Worm (Caenorhabditis elegans) whole organism, mixed stage, embryonic: ENCODE measurements around the gene T14G10.8.

Experiments used
- M03D4.4 ChIP-seq: sonication (generic microtip); optimal IDR thresholded peaks from 2 replicates; lab custom pipeline; 2017; ENCODE audit warnings: mild to moderate bottlenecking, missing genetic modification characterization, missing compliant biosample characterization
- bed-3 ChIP-seq: fragments of 200-800 bp; sonication (Bioruptor generic); optimal IDR thresholded peaks from 3 replicates; lab custom pipeline; 2018; ENCODE audit warnings: mild to moderate bottlenecking, missing genetic modification characterization, moderate library complexity, missing compliant biosample characterization
- blmp-1 ChIP-seq: fragments of 150-350 bp; optimal IDR thresholded peaks from 2 replicates; lab custom pipeline; 2014; ENCODE audit warnings: missing biosample characterization, missing genetic modification characterization
- ceh-39 ChIP-seq: fragments of 150-350 bp; optimal IDR thresholded peaks from 2 replicates; lab custom pipeline; 2014; ENCODE audit warnings: missing biosample characterization, missing genetic modification characterization
- ceh-43 ChIP-seq: fragments of 200-800 bp; sonication (Bioruptor generic); optimal IDR thresholded peaks from 2 replicates; lab custom pipeline; 2018; ENCODE audit warnings: mild to moderate bottlenecking, missing genetic modification characterization, moderate library complexity, missing compliant biosample characterization
- ceh-83 ChIP-seq: fragments of 200-800 bp; sonication (Bioruptor generic); optimal IDR thresholded peaks from 2 replicates; lab custom pipeline; 2018; ENCODE audit warnings: mild to moderate bottlenecking, missing genetic modification characterization, missing compliant biosample characterization
- cnd-1 ChIP-seq: fragments of 200-800 bp; sonication (Bioruptor generic); optimal IDR thresholded peaks from 2 replicates; lab custom pipeline; 2018; ENCODE audit warnings: mild to moderate bottlenecking, missing genetic modification characterization, missing compliant biosample characterization
- drap-1 ChIP-seq: fragments of 200-800 bp; sonication (Bioruptor generic); optimal IDR thresholded peaks from 3 replicates; lab custom pipeline; 2018; ENCODE audit warnings: mild to moderate bottlenecking, missing genetic modification characterization, missing compliant biosample characterization
- elt-1 ChIP-seq: sonication (generic microtip); optimal IDR thresholded peaks from 2 replicates; lab custom pipeline; 2017; ENCODE audit warnings: missing genetic modification characterization, mild to moderate bottlenecking, missing compliant biosample characterization, antibody characterized with exemption, moderate library complexity, borderline replicate concordance; ENCODE audit not compliant: insufficient read depth
- elt-3 ChIP-seq: fragments of 150-350 bp; optimal IDR thresholded peaks from 2 replicates; lab custom pipeline; 2014; ENCODE audit warnings: missing biosample characterization, missing genetic modification characterization
- ham-2 ChIP-seq: fragments of 200-800 bp; sonication (Bioruptor generic); optimal IDR thresholded peaks from 2 replicates; lab custom pipeline; 2018; ENCODE audit warnings: mild to moderate bottlenecking, missing genetic modification characterization, missing compliant biosample characterization
- hlh-1 ChIP-seq: fragments of 150-350 bp; optimal IDR thresholded peaks from 2 replicates; lab custom pipeline; 2014; ENCODE audit warnings: missing biosample characterization, missing genetic modification reagents, missing genetic modification characterization
- lin-13 ChIP-seq: fragments of 150-350 bp; optimal IDR thresholded peaks from 2 replicates; lab custom pipeline; 2014; ENCODE audit warnings: missing biosample characterization, missing genetic modification characterization
- lin-32 ChIP-seq: fragments of 200-800 bp; sonication (Bioruptor generic); optimal IDR thresholded peaks from 2 replicates; lab custom pipeline; 2018; ENCODE audit warnings: mild to moderate bottlenecking, missing genetic modification characterization, missing compliant biosample characterization
- lsy-2 ChIP-seq: fragments of 150-350 bp; optimal IDR thresholded peaks from 2 replicates; lab custom pipeline; 2014; ENCODE audit warnings: missing biosample characterization, missing genetic modification characterization
- mab-5 ChIP-seq: fragments of 150-350 bp; optimal IDR thresholded peaks from 2 replicates; lab custom pipeline; 2014; ENCODE audit warnings: missing biosample characterization, missing genetic modification characterization
- mep-1 ChIP-seq: fragments of 150-350 bp; optimal IDR thresholded peaks from 2 replicates; lab custom pipeline; 2017; ENCODE audit warnings: missing biosample characterization, missing genetic modification reagents, missing genetic modification characterization, inconsistent platforms
- mls-2 ChIP-seq: sonication (generic microtip); optimal IDR thresholded peaks from 2 replicates; lab custom pipeline; 2016; ENCODE audit warnings: mild to moderate bottlenecking, missing genetic modification characterization, moderate library complexity, missing compliant biosample characterization
- nhr-12 ChIP-seq: fragments of 150-350 bp; optimal IDR thresholded peaks from 2 replicates; lab custom pipeline; 2014; ENCODE audit warnings: missing biosample characterization, missing genetic modification characterization
- nhr-2 ChIP-seq: fragments of 150-350 bp; optimal IDR thresholded peaks from 2 replicates; lab custom pipeline; 2014; ENCODE audit warnings: missing biosample characterization, missing genetic modification characterization
- nhr-237 ChIP-seq: fragments of 150-350 bp; optimal IDR thresholded peaks from 2 replicates; lab custom pipeline; 2014; ENCODE audit warnings: missing biosample characterization, missing genetic modification characterization
- nhr-28 ChIP-seq: fragments of 150-350 bp; optimal IDR thresholded peaks from 2 replicates; lab custom pipeline; 2014; ENCODE audit warnings: missing biosample characterization, missing genetic modification characterization
- pha-4 ChIP-seq: fragments of 150-350 bp; optimal IDR thresholded peaks from 2 replicates; lab custom pipeline; 2018; ENCODE audit warnings: missing biosample characterization, missing genetic modification reagents, missing genetic modification characterization
- sem-2 ChIP-seq: fragments of 200-800 bp; sonication (Bioruptor generic); optimal IDR thresholded peaks from 2 replicates; lab custom pipeline; 2018; ENCODE audit warnings: mild to moderate bottlenecking, missing genetic modification characterization, missing compliant biosample characterization
- snpc-4 ChIP-seq: fragments of 150-350 bp; optimal IDR thresholded peaks from 2 replicates; lab custom pipeline; 2014; ENCODE audit warnings: missing biosample characterization, missing genetic modification characterization
- tbx-8 ChIP-seq: fragments of 200-800 bp; sonication (Bioruptor generic); optimal IDR thresholded peaks from 2 replicates; lab custom pipeline; 2018; ENCODE audit warnings: mild to moderate bottlenecking, missing genetic modification characterization, moderate library complexity, missing compliant biosample characterization
- unc-39 ChIP-seq: fragments of 150-350 bp; optimal IDR thresholded peaks from 2 replicates; lab custom pipeline; 2014; ENCODE audit warnings: missing biosample characterization, missing genetic modification characterization
- unc-62 ChIP-seq: fragments of 150-350 bp; optimal IDR thresholded peaks from 2 replicates; lab custom pipeline; 2014; ENCODE audit warnings: missing biosample characterization, missing genetic modification reagents, missing genetic modification characterization
- zip-8 ChIP-seq: fragments of 150-350 bp; optimal IDR thresholded peaks from 2 replicates; lab custom pipeline; 2014; ENCODE audit warnings: missing biosample characterization, missing genetic modification characterization

The T14G10.8 gene

ce11 chrIV:10128446-10128845, 18.3 kb downstream of the T14G10.8 start:
- TF ChIP-seq ceh-43 (GFP tag; lab: Kevin White, UChicago) (no peak), lin-32 (GFP tag; lab: Kevin White, UChicago) (no peak), elt-3 (tag; lab: Kevin White, UChicago) (no peak)

DNA sequence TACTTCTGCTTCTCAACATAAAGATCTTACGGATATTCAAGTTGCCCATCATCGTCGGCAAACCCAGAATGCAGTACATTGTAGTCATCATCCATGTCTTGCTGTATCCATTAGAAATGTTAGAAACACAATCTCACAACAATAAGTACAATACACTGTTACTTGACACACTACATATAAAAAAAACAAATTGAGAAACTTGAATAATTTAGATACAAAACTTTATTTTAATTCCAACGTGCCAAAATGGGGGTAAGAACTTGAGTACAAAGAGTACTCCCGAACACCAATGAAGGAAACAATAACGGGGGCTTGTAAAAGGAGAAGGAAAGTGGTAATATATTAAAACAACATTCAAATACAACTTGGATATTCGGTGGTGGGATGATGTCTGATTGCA, 20.2 kb downstream of the T14G10.8 start, which contains the start of gene ctf-18:
ctf-18 (minus strand) TSS at position 101 of the 400 bp plus-strand sequence.
- TF ChIP-seq ham-2 (GFP tag; lab: Kevin White, UChicago) (no peak), cnd-1 (no peak), lin-13 (tag; lab: Kevin White, UChicago) (no peak), mls-2 (tag; lab: Kevin White, UChicago) (no peak), unc-39 (tag; lab: Kevin White, UChicago) (no peak), ceh-83 (GFP tag; lab: Kevin White, UChicago) (no peak), M03D4.4 (tag; lab: Kevin White, UChicago) (no peak), pha-4 (tag; lab: Kevin White, UChicago) (no peak), lsy-2 (no peak), ceh-39 (tag; lab: Kevin White, UChicago) (no peak), nhr-12 (tag; lab: Kevin White, UChicago) (no peak), zip-8 (tag; lab: Kevin White, UChicago) (no peak), nhr-28 (no peak), sem-2 (no peak), ceh-43 (GFP tag; lab: Kevin White, UChicago) (no peak), unc-62 (GFP tag; lab: Kevin White, UChicago) (no peak), snpc-4 (tag; lab: Kevin White, UChicago) (no peak)
- TF ChIP-seq, all 35 proteins: peak for 0

DNA sequence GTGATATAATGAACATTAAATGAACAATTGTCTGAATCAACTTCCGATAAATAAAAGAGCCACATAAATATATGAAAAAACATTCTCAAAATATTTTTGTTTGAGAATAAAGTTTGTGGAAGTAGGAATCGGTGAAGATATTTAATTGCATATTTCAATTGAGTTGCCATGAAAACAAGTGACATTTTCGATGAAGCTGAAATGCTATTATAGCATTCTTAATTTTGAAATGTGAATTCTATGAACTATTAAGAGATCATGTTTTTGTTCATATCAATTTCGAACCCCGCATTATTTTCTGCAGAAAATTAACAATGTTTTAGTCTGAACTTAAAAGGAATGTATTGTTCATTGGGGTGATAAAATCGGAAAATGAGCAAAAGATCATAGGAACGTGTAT, 24.6 kb downstream of the T14G10.8 start, which contains the start of gene irld-21:
irld-21 (minus strand) TSS at position 101 of the 400 bp plus-strand sequence.
- TF ChIP-seq mls-2 (tag; lab: Kevin White, UChicago) (no peak), sem-2 (no peak), hlh-1 (no peak), zip-8 (tag; lab: Kevin White, UChicago) (no peak), ceh-39 (tag; lab: Kevin White, UChicago) (no peak), cnd-1 (no peak), unc-62 (GFP tag; lab: Kevin White, UChicago) (no peak), snpc-4 (tag; lab: Kevin White, UChicago) (no peak), drap-1 (GFP tag; lab: Kevin White, UChicago) (no peak), elt-1 (tag; lab: Kevin White, UChicago) (no peak), nhr-2 (no peak), bed-3 (GFP tag; lab: Kevin White, UChicago) (no peak)

- TF ChIP-seq blmp-1 (tag; lab: Kevin White, UChicago) (no peak), nhr-2 (no peak), mls-2 (tag; lab: Kevin White, UChicago) (no peak), lsy-2 (no peak), hlh-1 (no peak), ceh-43 (GFP tag; lab: Kevin White, UChicago) (no peak), nhr-28 (no peak), elt-1 (tag; lab: Kevin White, UChicago) (no peak), elt-3 (tag; lab: Kevin White, UChicago) (no peak), bed-3 (GFP tag; lab: Kevin White, UChicago) (no peak), unc-39 (tag; lab: Kevin White, UChicago) (no peak), cnd-1 (no peak), snpc-4 (tag; lab: Kevin White, UChicago) (no peak), nhr-237 (no peak), drap-1 (GFP tag; lab: Kevin White, UChicago) (no peak), tbx-8 (no peak)
Observed at ce11 chrIV:10116765-10117164, 30.0 kb downstream of the T14G10.8 start.

DNA sequence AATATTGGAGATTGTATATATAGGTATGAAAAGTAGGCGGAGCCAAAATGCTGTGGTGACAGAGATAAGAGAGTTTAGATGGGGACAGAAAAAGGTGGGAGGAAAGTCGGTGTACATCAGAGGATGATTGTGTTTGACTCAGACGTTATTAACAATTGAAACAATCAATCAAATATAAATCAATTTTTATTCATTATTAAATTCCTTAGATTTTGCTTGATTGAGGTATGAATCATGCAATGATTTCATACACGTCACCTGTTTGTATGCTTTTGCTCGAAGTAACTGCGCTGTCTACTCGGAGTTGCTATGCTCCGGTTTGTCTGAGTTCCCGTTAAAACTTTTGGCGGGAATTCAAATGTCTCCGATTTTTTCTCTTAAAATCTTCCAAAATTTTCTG, 31.6 kb downstream of the T14G10.8 start, which contains the start of gene C04G2.10:
C04G2.10 (plus strand) TSS at position 301 of the 400 bp plus-strand sequence.
- TF ChIP-seq ceh-43 (GFP tag; lab: Kevin White, UChicago) = no peak
- TF ChIP-seq blmp-1 (tag; lab: Kevin White, UChicago) = no peak
- no peak for TF ChIP-seq snpc-4 (tag; lab: Kevin White, UChicago)
- no peak for TF ChIP-seq ham-2 (GFP tag; lab: Kevin White, UChicago)
- TF ChIP-seq nhr-237 = no peak
- TF ChIP-seq mab-5 = no peak
- TF ChIP-seq lin-13 (tag; lab: Kevin White, UChicago) = no peak
- no peak for TF ChIP-seq lsy-2
- TF ChIP-seq mep-1 (tag; lab: Kevin White, UChicago) = no peak
- TF ChIP-seq hlh-1 = no peak
